Fruit fly (Drosophila melanogaster): ENCODE measurements around the gene CG8475.

DNA sequence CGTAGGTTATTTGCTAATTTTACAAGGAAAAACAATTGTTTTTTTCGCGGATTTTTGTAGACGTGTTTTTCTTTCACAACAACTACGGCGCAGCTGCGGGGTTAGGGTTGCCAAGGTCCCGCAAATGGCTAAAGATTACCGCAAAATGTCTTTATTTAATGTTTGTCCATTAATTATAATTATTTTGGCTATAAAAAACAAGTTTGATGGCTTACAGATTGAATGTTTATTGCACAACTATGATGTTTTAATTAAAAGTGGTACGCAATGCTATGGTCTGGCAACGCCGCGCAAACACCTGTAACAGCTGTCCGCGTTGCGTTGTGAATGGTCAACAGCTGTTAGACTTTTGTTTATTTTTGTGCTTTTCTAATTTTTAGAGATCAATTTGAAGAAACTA is 40.0 kb downstream of the CG8475 start:
- TF ChIP-seq CG8478 (optimal IDR thresholded peaks at IDR 0.05) = no peak
- no peak for TF ChIP-seq psq (optimal IDR thresholded peaks at IDR 0.05)
- no peak for TF ChIP-seq EcR (GFP tag; optimal IDR thresholded peaks at IDR 0.05)
- no peak for TF ChIP-seq pan (optimal IDR thresholded peaks at IDR 0.05)

Data from whole organism.